Worm (Caenorhabditis elegans): Measurements from ENCODE around the gene Y14H12A.1.

DNA sequence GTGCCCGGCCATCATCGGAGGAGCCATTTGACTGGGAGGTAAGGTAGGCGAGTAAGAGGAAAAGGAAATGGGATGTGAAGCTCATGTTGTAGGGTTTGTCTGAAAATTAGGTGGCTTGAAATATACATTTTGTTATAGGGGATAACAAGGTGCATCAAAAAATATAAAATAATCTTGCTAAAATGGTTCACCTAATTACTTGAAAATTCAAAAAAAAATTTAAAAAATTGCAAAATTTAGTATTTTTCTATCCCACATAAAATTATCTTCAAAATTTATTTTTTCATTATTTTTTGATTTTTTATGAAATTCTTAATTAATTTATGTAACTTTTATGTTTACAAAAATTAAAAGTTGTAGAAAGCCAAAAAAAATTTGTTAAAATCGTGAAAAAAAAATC lies 25.6 kb downstream of the Y14H12A.1 start, which contains the start of gene K07D4.6:
- TF ChIP-seq flt-1 (GFP tag; IDR thresholded peaks at IDR 0.05) (no peak), hmg-4 (GFP tag; optimal IDR thresholded peaks at IDR 0.05) (no peak), aly-1 (tag; optimal IDR thresholded peaks at IDR 0.05) (no peak), F13C5.2 (tag; optimal IDR thresholded peaks at IDR 0.05) (no peak), ama-1 (optimal IDR thresholded peaks at IDR 0.05) (no peak)
